Worm (Caenorhabditis elegans) whole organism, L2 larva: ENCODE measurements around the gene gcy-20.

Source experiments
- C34F6.9 ChIP-seq: fragments of 150-350 bp; optimal IDR thresholded peaks from 2 replicates; lab custom pipeline; 2014; ENCODE audit warnings: missing biosample characterization, missing genetic modification characterization
- ceh-82 ChIP-seq: fragments of 150-350 bp; optimal IDR thresholded peaks from 2 replicates; lab custom pipeline; 2014; ENCODE audit warnings: missing biosample characterization, missing genetic modification characterization
- lin-39 ChIP-seq: fragments of 150-350 bp; optimal IDR thresholded peaks from 2 replicates; lab custom pipeline; 2014; ENCODE audit warnings: missing biosample characterization, missing genetic modification reagents, missing genetic modification characterization
- mdl-1 ChIP-seq, 2 experiments: fragments of 150-350 bp in 1 of 2; sonication (generic microtip) in 1 of 2; optimal IDR thresholded peaks; 2 replicates each; lab custom pipeline; 2017; ENCODE audit warnings: missing biosample characterization in 2 of 2, missing genetic modification characterization in 2 of 2
- nhr-12 ChIP-seq: fragments of 150-350 bp; optimal IDR thresholded peaks from 2 replicates; lab custom pipeline; 2014; ENCODE audit warnings: missing biosample characterization, missing genetic modification characterization
- nhr-129 ChIP-seq: fragments of 150-350 bp; optimal IDR thresholded peaks from 2 replicates; lab custom pipeline; 2014; ENCODE audit warnings: missing biosample characterization, missing genetic modification characterization
- nhr-6 ChIP-seq: fragments of 150-350 bp; optimal IDR thresholded peaks from 2 replicates; lab custom pipeline; 2014; ENCODE audit warnings: missing biosample characterization, missing genetic modification characterization
- nhr-77 ChIP-seq: fragments of 150-350 bp; optimal IDR thresholded peaks from 2 replicates; lab custom pipeline; 2014; ENCODE audit warnings: missing biosample characterization, missing genetic modification characterization
- skn-1 ChIP-seq: sonication (generic microtip); optimal IDR thresholded peaks from 2 replicates; lab custom pipeline; 2017; ENCODE audit warnings: missing biosample characterization, missing genetic modification characterization

- TF ChIP-seq C34F6.9 (tag; lab: Kevin White, UChicago) (no peak), ceh-82 (no peak), mdl-1 (tag; optimal IDR thresholded peaks at IDR 0.05; lab: Kevin White, UChicago) (no peak), nhr-6 (tag; lab: Kevin White, UChicago) (no peak), nhr-129 (no peak), lin-39 (no peak), skn-1 (tag; lab: Kevin White, UChicago) (no peak), nhr-77 (tag; lab: Kevin White, UChicago) (no peak), nhr-12 (tag; lab: Kevin White, UChicago) (no peak)
These were observed 43.2 kb downstream of the gcy-20 start, which contains the start of gene F11A5.16 for ce11 chrV:16210257-16211002.
